Worm (Caenorhabditis elegans) whole organism, L4 larva: ENCODE measurements around the gene frm-3.
A peak's percentile ranks its signal among the peaks of the same experiment; 100 is the strongest.

ENCODE experiments used
- F26F4.8 ChIP-seq: fragments of 200-800 bp; sonication (Bioruptor generic); conservative IDR thresholded peaks from 2 replicates; pipeline ENCODE4 v1.3.6; 2022; ENCODE audit warnings: missing genetic modification characterization, missing compliant biosample characterization
- T20F7.1 ChIP-seq: fragments of 200-800 bp; sonication (Bioruptor generic); optimal IDR thresholded peaks from 2 replicates; lab custom pipeline; 2018; ENCODE audit warnings: mild to moderate bottlenecking, missing genetic modification characterization, missing compliant biosample characterization
- Y5F2A.4 ChIP-seq: fragments of 200-800 bp; sonication (Bioruptor generic); optimal IDR thresholded peaks from 2 replicates; lab custom pipeline; 2018; ENCODE audit warnings: mild to moderate bottlenecking, missing genetic modification characterization, missing compliant biosample characterization
- ceh-32 ChIP-seq: sonication (generic microtip); optimal IDR thresholded peaks from 2 replicates; lab custom pipeline; 2016; ENCODE audit warnings: mild to moderate bottlenecking, missing genetic modification characterization, missing compliant biosample characterization; ENCODE audit not compliant: poor library complexity
- lin-13 ChIP-seq: fragments of 150-350 bp; optimal IDR thresholded peaks from 2 replicates; lab custom pipeline; 2014; ENCODE audit warnings: missing biosample characterization, missing genetic modification reagents, missing genetic modification characterization
- lin-15B ChIP-seq: fragments of 150-350 bp; sonication (generic microtip); optimal IDR thresholded peaks from 3 replicates; lab custom pipeline; 2014; ENCODE audit warnings: missing biosample characterization, missing genetic modification characterization
- mdt-29 ChIP-seq: fragments of 200-800 bp; sonication (Bioruptor generic); IDR thresholded peaks from 2 replicates; pipeline ENCODE4 v1.3.6; 2022; ENCODE audit warnings: missing genetic modification reagents, missing genetic modification characterization, missing compliant biosample characterization
- unc-130 ChIP-seq: sonication (generic microtip); optimal IDR thresholded peaks from 2 replicates; lab custom pipeline; 2016; ENCODE audit warnings: missing genetic modification reagents, missing genetic modification characterization, missing compliant biosample characterization
- unc-62 ChIP-seq, 3 experiments: fragments of 150-350 bp in 1 of 3; sonication (generic microtip); optimal IDR thresholded peaks in 2 of 3; peaks in 1 of 3; 1 replicate in 1 of 3; 2 replicates in 2 of 3; lab custom pipeline; 2014 to 2017; ENCODE audit warnings: missing biosample characterization in 3 of 3, missing genetic modification characterization in 3 of 3, missing genetic modification reagents in 3 of 3, missing genotype in 1 of 3

DNA sequence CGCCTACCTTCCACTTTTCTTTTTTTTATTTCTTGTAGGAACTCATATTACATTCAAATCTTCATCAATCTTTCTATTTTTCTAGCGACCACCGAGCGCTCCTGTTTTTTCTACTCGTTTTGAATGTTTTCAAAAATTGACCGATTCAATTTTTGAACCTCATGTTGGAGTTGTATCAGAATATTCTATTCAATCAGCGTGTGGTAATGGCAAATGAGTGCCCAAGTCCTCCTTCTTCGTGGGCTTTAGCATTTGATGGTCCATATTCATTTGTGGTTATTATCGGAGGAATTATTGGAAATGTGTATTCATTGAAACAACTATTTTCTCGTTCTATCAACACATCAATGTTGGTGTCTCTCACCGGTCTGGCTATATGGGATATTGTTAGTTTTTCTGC, 45.1 kb downstream of the frm-3 start, which contains the start of gene F52D10.4:
- TF ChIP-seq lin-15B (tag; lab: Kevin White, UChicago) (no peak), ceh-32 (no peak), unc-62 (GFP tag; optimal IDR thresholded peaks at IDR 0.05 in 1 of 2; lab: Kevin White, UChicago) (peak in 1 of 2 experiments; percentile 62), unc-62 (tag; optimal IDR thresholded peaks at IDR 0.05; lab: Kevin White, UChicago) (no peak), T20F7.1 (GFP tag; lab: Kevin White, UChicago) (no peak), Y5F2A.4 (GFP tag; lab: Kevin White, UChicago) (no peak), unc-130 (GFP tag; lab: Kevin White, UChicago) (no peak), mdt-29 (no peak), F26F4.8 (no peak), lin-13 (GFP tag; lab: Kevin White, UChicago) (no peak)
